Fruit fly (Drosophila melanogaster) Kc167 (cell line): Measurements from ENCODE around the gene Lsp1alpha.

ENCODE experiments used
- Myc ChIP-seq: fragments of >200 bp; optimal IDR thresholded peaks from 2 replicates; lab custom pipeline; 2017; ENCODE audit warnings: missing external identifiers
- psq ChIP-seq: fragments of >200 bp; optimal IDR thresholded peaks from 2 replicates; lab custom pipeline; 2017; ENCODE audit warnings: missing external identifiers
- ttk ChIP-seq: sonication (Bioruptor generic); optimal IDR thresholded peaks from 2 replicates; lab custom pipeline; 2017; ENCODE audit warnings: missing external identifiers

- TF ChIP-seq psq (lab: Kevin White, UChicago) (no peak), Myc (lab: Kevin White, UChicago) (no peak), ttk (lab: Kevin White, UChicago) (no peak)
Measured at dm6 chrX:12489991-12490390, at the start of gene Lsp1alpha.
